Fruit fly (Drosophila melanogaster) ovary, adult (tissue): ENCODE data around the gene CG11000.
A peak's percentile ranks its signal among the peaks of the same experiment; 100 is the strongest.

Source experiments
- CG17801 ChIP-seq: fragments of 200-800 bp; optimal IDR thresholded peaks from 2 replicates; lab custom pipeline; 2019; ENCODE audit warnings: missing biosample characterization, mild to moderate bottlenecking, missing genetic modification characterization, moderate library complexity; ENCODE audit not compliant: partially characterized antibody

The CG11000 gene

DNA sequence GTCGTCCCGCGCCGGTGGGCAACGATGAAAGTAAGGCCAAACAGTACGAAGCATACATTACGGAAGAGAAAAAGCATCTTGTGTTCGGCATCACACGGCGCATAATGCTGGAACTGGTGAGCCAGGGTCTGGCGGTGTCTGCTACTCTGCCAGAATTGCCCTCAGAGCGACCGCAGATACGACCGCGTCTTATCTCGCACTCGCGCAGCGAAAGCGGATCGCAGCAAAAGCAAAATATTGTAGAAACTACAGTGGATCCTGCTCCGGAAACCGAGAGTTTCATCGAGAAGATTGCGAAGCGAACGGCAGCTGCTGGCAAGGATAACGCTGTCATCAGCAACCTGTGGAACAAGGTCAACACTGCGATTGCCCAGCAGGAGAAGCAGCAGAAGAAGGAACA is 4.4 kb upstream of the CG11000 start:
- no peak for TF ChIP-seq CG17801 (GFP tag; lab: Kevin White, UChicago)

DNA sequence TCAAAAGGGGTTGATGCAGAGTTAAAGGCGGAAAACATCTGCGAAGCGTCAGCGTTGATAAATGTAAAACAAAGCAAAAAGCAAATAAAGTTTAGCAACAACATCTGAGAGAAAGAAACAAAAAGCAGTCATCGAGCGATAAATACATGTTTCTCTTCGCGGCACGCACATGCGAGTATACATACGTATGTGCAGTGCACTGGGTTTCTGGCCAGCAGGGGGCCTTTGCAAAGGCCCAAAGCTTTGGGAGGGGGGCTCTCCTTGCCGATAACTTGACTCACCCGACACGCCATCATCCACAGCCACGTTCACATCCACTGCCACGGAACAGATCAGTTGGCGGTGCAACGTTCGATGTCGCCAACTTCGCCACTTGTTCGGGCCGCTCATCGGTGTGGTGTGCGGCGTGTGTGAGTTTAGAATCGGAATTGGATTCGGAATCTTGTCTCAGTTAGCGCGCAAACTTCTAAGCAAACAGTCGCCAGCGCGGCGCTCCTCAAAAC is 11.1 kb downstream of the CG11000 start, which contains the start of gene CG42675:
TSS of gene CG42675 (plus strand) at position 453 of the 503 bp plus-strand sequence.
- no peak for TF ChIP-seq CG17801 (GFP tag; lab: Kevin White, UChicago)

DNA sequence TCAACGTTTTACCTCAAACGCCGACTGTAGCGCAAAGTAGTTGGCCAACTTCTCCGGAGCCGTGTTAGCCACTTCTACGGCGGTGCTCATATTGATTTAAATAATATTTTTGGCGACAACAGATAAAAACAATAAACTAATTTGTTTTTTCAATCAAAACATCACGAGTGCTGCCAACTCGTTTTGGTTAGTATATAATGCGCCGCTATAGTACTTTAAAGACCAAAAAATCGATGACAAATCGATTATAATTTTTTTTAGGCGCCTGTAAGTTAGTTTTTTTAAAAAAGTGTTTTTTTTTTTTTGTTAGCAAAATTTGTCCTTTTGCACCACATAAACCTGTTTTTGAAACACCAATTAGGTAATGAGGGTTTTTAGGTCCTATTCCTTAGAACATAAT is 19.1 kb downstream of the CG11000 start, which contains the start of gene Hpr1:
TSS of gene Hpr1 (minus strand) at position 198 of the 400 bp plus-strand sequence.
- no peak for TF ChIP-seq CG17801 (GFP tag; lab: Kevin White, UChicago)

DNA sequence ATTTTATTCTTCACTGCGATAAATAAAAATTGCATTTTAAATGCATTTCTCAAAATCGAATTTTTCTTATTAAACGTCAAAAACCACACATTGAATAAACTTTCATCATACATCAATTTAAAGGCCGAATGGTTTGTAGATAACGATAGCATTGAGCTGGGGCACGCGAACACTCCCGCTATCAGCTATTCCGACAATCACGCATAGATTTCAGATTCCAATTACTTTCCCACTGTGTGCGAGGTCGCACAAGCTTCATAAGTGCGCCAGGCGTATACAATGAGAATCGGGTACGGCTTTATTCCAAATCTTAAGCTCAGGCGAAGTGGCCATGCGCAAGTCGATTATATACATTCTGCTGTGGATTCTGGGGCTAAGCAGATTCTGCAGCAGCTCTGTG is 19.6 kb downstream of the CG11000 start, which contains the start of gene CG46303:
TSS of gene CG46303 (plus strand) at position 223 of the 400 bp plus-strand sequence.
- no peak for TF ChIP-seq CG17801 (GFP tag; lab: Kevin White, UChicago)

DNA sequence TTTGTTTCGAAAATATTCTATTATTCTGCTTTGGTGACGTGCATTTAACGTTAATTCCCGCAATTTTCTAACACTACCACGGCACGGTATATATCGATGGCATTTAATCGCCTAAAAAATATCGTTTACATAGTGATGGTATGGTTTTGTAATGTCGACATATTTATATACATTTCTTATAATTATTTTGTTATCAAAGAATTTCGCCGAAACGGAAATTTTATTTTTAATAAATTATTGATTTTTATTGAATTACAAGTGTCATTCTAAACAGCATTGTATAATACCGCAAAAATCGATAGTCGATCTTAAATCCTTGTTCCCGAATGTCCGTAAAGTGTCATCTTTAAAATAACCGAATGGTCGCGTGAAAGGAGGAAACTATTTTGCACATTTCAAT is 22.3 kb downstream of the CG11000 start, which contains the start of the genes Sec20 and dgrn:
TSS of gene Sec20 (minus strand) at position 77 of the 400 bp plus-strand sequence.
TSS of gene dgrn (plus strand) at position 160 of the 400 bp plus-strand sequence.
- TF ChIP-seq CG17801 (GFP tag; lab: Kevin White, UChicago) = peak; percentile 71

DNA sequence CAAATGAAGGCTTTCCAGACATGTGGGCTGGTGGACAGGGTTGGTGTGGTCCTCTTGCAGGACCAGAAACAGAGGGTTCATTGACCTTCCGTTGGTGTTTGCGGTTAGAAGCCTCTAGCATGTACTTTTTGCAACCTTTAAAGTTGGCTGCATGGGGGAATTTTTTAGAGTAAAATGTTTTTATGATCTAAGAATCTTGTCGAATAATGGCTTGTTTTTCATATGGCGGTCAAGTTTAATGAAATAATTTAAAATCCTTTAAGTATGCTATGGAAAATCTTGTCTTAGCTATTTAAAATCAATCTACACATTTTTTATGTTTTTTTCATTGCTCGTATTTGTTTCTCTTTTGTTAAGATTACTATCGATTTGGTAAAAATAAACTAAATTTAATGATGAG is 27.6 kb downstream of the CG11000 start, which contains the start of gene glob3:
TSS of gene glob3 (plus strand) at position 301 of the 400 bp plus-strand sequence.
- no peak for TF ChIP-seq CG17801 (GFP tag; lab: Kevin White, UChicago)

DNA sequence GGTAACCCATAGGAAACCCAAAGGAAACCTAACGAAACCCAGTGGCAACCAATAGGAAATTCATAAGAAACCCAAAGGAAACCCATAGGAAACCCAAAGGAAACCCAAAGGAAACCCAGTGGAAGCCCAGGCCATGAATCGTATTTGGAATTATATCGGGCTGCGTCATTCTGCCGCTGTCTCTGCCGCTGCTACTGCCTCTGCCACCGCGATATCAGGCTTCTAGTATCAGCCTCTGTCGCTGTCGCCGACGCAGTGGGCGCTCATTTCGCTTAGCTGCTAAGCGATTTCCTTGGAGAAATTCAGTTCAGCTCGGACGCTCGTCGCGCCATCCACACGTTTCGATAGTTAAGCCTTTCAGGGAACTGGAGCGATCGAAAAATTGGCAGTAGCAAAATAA is 29.2 kb downstream of the CG11000 start, which contains the start of gene CG1208:
TSS of gene CG1208 (plus strand) at position 301 of the 400 bp plus-strand sequence.
- no peak for TF ChIP-seq CG17801 (GFP tag; lab: Kevin White, UChicago)

DNA sequence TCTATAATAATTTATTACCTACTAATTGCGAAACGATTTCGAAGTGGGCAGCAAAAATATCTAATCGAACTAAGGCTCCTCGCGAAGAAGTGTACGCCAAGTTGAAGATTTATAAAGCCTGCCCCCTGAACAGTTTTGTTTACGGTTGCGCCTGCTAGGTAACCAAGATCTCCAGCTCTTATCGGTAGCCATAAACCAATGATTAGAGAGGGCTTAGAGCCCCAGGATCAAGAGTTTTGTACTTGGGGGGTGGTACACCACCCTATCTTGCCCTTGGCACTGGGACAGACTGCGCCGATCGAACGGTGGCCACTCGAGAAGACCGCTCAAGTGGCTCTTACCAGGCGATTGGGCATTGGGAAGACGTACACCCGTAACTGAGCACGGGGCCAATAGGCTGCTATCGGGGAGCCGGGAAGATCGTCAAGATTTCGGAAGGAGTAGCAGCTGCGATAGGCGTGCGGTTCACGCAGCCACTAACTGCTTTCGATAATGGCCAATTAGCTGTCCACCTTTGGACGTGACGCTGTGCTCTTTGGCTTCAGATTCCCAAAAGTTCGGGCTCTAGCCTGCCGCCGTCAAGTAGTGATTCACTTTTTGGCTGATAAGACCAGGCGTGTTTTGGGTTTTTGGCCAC is 30.3 kb downstream of the CG11000 start:
- TF ChIP-seq CG17801 (GFP tag; lab: Kevin White, UChicago) = no peak

DNA sequence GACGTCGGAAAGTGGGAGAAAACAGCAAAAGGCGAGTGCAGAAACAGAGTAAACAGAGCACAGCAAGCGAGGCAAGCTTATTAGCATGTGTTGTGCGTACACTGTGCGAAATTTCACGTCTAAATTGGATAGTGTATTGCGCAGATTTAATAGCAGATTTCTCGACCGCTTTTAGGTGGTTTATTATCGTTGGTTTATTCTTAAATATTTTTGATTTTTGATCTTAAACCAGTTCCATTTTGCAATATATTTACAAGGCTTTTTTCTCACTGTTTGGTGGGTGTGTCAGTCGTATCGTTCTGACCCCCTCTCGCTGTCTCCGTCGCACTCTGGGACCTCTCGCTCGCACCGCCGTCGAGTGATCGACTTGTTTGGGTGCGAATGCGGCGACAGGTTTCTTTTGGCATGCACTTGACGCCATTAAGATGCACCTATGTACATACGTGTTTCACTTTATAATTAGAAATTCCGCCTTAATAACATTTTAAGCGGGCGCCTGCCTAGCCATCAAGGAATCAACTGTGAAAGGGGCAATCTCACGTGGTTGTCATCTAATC is 31.9 kb downstream of the CG11000 start:
- TF ChIP-seq CG17801 (GFP tag; lab: Kevin White, UChicago) = no peak

DNA sequence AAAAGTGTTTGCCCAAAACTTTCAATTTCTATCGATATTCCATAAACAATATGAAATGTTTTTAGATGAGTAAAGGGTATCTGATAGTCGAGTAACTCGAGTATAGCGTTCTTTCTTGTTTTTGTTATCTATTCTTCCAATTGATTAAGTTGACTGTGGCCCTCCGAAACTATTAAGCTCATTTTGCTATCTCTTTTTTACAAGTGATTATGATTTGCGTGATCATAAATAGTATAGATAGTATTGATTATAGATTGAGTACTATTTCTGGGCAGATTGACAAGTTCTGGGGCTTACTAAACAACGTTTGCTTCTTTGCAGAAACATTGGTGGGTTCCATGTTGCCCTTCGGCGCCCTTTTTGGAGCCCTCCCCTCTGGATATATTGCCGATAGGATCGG is 34.4 kb downstream of the CG11000 start:
- no peak for TF ChIP-seq CG17801 (GFP tag; lab: Kevin White, UChicago)

DNA sequence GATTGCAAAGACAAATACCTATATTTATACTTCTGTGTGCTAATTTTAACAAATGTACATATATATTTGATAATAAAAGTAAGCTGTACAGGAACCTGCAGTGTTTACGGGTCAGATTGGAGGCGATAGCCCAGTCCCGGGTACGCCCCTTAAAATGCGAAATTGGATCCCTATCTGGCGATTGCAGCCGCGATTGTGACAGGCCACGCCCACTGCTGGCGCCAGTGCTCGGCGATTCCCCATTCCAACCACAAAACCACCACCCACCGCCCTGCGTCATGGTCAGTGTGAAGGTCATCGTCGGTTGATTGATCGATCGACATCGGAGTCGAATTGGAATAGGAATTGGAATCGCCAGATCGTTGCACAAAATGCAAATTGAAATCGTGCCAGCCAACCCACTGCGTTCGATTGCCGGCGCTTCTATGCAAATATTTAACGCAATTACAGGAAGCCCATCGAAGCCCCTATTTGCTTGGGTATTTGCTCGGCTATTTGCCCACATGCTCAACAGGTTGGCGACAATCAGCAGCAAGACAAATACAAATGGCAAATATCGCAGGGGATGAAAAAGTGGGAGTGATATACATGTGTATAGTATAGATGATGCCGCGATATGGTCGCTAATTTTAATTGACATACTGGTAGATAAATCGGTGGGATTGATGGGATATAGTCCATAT is 36.7 kb downstream of the CG11000 start:
- TF ChIP-seq CG17801 (GFP tag; lab: Kevin White, UChicago) = no peak

DNA sequence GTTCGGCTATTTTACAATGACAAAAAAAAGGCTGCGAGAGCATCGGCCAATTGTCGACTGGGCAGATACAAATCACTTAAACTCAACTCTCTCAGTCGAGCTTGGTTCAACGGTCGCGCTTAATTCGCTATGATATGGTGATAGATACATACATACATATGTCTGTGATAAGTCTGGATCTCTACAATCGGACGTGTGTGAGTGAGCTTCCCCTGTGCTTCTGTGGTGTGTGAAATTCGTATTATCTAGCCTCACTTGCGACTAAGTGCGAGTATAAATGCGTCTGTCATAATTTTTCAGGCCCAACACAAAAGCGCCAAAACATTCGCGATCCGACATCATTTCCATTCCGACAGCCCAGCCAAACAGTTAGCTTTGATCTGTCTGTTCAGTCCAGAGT is 38.7 kb downstream of the CG11000 start, which contains the start of gene CG1213:
TSS of gene CG1213 (plus strand) at position 301 of the 400 bp plus-strand sequence.
- no peak for TF ChIP-seq CG17801 (GFP tag; lab: Kevin White, UChicago)

DNA sequence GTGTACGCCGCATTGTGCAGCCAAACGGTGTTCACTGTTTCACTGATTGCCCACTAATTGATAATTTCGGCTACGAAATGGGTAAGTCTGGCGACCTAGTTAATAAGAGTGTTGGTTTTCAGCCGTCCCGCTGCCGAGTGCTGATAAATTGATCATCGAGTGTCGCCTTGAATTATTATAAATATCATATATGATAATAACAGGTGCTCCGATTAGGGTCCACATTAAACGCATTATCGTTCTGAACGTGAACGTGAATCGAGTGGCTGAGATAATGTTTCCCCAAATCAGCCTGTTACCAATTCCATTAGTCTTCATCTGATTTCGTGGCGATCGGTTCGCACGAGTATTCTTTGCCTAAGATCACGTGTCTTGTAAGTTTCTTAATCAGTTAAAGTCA is 39.2 kb downstream of the CG11000 start:
- TF ChIP-seq CG17801 (GFP tag; lab: Kevin White, UChicago) = no peak

DNA sequence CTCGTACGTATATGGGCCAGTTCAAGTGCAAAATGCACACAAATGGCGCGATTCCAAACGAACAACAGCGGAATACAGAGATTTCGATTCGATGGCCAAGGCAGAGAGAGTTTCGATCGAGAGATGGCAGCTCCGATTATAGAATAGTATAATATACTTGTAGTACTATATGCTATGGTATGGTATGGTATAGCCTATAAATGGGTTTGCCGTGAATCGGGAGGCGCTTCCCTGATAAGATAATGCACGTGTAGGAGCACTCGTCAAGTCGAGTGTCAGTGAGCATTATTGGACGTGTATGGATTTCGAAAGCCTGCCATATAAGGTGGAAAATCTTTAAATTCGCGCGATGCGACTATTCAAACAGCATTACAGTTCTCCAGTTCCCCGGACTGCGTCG is 41.4 kb downstream of the CG11000 start:
- no peak for TF ChIP-seq CG17801 (GFP tag; lab: Kevin White, UChicago)
